Fruit fly (Drosophila melanogaster): ENCODE results near the gene CG17294.

CG17294 gene

dm6 chr2L:8423460-8424089, 46.7 kb downstream of the CG17294 start:
- TF ChIP-seq Crg-1 (GFP tag; optimal IDR thresholded peaks at IDR 0.05) (no peak), cnc (optimal IDR thresholded peaks at IDR 0.05) (no peak), tj (GFP tag; optimal IDR thresholded peaks at IDR 0.05) (peak; percentile 90), CG11617 (GFP tag; optimal IDR thresholded peaks at IDR 0.05) (no peak)

- TF ChIP-seq Clk (GFP tag; optimal IDR thresholded peaks at IDR 0.05) (no peak), pad (GFP tag; optimal IDR thresholded peaks at IDR 0.05) (no peak), cnc (optimal IDR thresholded peaks at IDR 0.05) (no peak), ovo (GFP tag; optimal IDR thresholded peaks at IDR 0.05) (no peak), Crg-1 (GFP tag; optimal IDR thresholded peaks at IDR 0.05) (no peak), CG7045 (GFP tag; optimal IDR thresholded peaks at IDR 0.05) (no peak), CG1620 (GFP tag; optimal IDR thresholded peaks at IDR 0.05) (no peak), bab1 (GFP tag; optimal IDR thresholded peaks at IDR 0.05) (no peak), CG5204 (GFP tag; optimal IDR thresholded peaks at IDR 0.05) (no peak), CG12768 (GFP tag; optimal IDR thresholded peaks at IDR 0.05) (no peak), CG14711 (tag; optimal IDR thresholded peaks at IDR 0.05) (no peak), CG7101 (tag; optimal IDR thresholded peaks at IDR 0.05) (no peak), kay (GFP tag; ENCODE audit: borderline replicate concordance) (no peak), CG33017 (tag; optimal IDR thresholded peaks at IDR 0.05) (no peak), cic (GFP tag; optimal IDR thresholded peaks at IDR 0.05) (no peak), CG11617 (GFP tag; optimal IDR thresholded peaks at IDR 0.05) (no peak)
These were observed 47.2 kb downstream of the CG17294 start for dm6 chr2L:8424090-8424470.

- TF ChIP-seq kay (GFP tag; ENCODE audit: borderline replicate concordance), result no peak
- TF ChIP-seq Mnt (GFP tag; optimal IDR thresholded peaks at IDR 0.05), result no peak
- no peak for TF ChIP-seq cnc (optimal IDR thresholded peaks at IDR 0.05)
- no peak for TF ChIP-seq CG33017 (tag; optimal IDR thresholded peaks at IDR 0.05)
- no peak for TF ChIP-seq CG14711 (tag; optimal IDR thresholded peaks at IDR 0.05)
- TF ChIP-seq pad (GFP tag; optimal IDR thresholded peaks at IDR 0.05), result no peak
- no peak for TF ChIP-seq CG7045 (GFP tag; optimal IDR thresholded peaks at IDR 0.05)
- TF ChIP-seq bab1 (GFP tag; optimal IDR thresholded peaks at IDR 0.05), result no peak
- no peak for TF ChIP-seq toe (GFP tag; optimal IDR thresholded peaks at IDR 0.05)
- no peak for TF ChIP-seq Crg-1 (GFP tag; optimal IDR thresholded peaks at IDR 0.05)
- TF ChIP-seq Clk (GFP tag; optimal IDR thresholded peaks at IDR 0.05), result no peak
- TF ChIP-seq ovo (GFP tag; optimal IDR thresholded peaks at IDR 0.05), result no peak
- TF ChIP-seq CG5204 (GFP tag; optimal IDR thresholded peaks at IDR 0.05), result no peak
These were observed 47.9 kb downstream of the CG17294 start for dm6 chr2L:8424662-8425208.

dm6 chr2L:8425212-8425611, 48.4 kb downstream of the CG17294 start:
- TF ChIP-seq kay (GFP tag; ENCODE audit: borderline replicate concordance), result peak; percentile 36
- no peak for TF ChIP-seq CG7101 (tag; optimal IDR thresholded peaks at IDR 0.05)
- TF ChIP-seq tj (GFP tag; optimal IDR thresholded peaks at IDR 0.05), result peak; percentile 77

dm6 chr2L:8425962-8426759, 49.3 kb downstream of the CG17294 start:
- TF ChIP-seq CG12768 (GFP tag; optimal IDR thresholded peaks at IDR 0.05), result no peak
- no peak for TF ChIP-seq cnc (optimal IDR thresholded peaks at IDR 0.05)
- TF ChIP-seq bab1 (GFP tag; optimal IDR thresholded peaks at IDR 0.05), result peak; percentile 30
- peak; percentile 42 for TF ChIP-seq CG33017 (tag; optimal IDR thresholded peaks at IDR 0.05)
- TF ChIP-seq CG14711 (tag; optimal IDR thresholded peaks at IDR 0.05), result peak; percentile 5
- peak; percentile 67 for TF ChIP-seq tj (GFP tag; optimal IDR thresholded peaks at IDR 0.05)
- TF ChIP-seq CG11617 (GFP tag; optimal IDR thresholded peaks at IDR 0.05), result no peak
- TF ChIP-seq kay (GFP tag; ENCODE audit: borderline replicate concordance), result peak; percentile 92
- TF ChIP-seq CG1620 (GFP tag; optimal IDR thresholded peaks at IDR 0.05), result no peak

DNA sequence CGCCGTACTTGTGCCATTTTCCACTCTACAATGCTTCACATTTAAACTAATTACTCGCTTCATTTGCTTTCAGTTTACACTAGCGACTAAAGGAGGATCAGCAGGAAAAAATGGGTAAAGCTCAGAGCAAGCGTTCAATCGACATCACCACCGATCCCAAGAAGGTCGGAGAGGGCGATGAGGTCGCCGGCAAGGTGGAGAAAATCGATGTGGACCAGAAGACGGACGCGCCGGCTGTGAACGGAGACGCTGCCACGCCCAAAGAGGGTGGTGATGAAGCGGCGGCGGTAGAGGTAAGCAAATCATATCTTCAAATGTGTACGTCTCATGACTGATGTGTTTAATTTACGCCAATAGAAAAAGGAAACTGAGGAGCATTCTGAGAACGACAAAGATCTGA, 50.0 kb downstream of the CG17294 start:
- no peak for TF ChIP-seq Mnt (GFP tag; optimal IDR thresholded peaks at IDR 0.05)
- no peak for TF ChIP-seq bab1 (GFP tag; optimal IDR thresholded peaks at IDR 0.05)
- no peak for TF ChIP-seq tj (GFP tag; optimal IDR thresholded peaks at IDR 0.05)
- no peak for TF ChIP-seq CG1620 (GFP tag; optimal IDR thresholded peaks at IDR 0.05)
- TF ChIP-seq CG33017 (tag; optimal IDR thresholded peaks at IDR 0.05), result no peak
- no peak for TF ChIP-seq toe (GFP tag; optimal IDR thresholded peaks at IDR 0.05)
- no peak for TF ChIP-seq Crg-1 (GFP tag; optimal IDR thresholded peaks at IDR 0.05)
- no peak for TF ChIP-seq CG12768 (GFP tag; optimal IDR thresholded peaks at IDR 0.05)
- TF ChIP-seq cic (GFP tag; optimal IDR thresholded peaks at IDR 0.05), result no peak
